Worm (Caenorhabditis elegans) whole organism, young adult: ENCODE results near the gene F01D5.3.
"Not testable (repeated sequence)": the region's sequence is repeated elsewhere in the genome, so short reads cannot be mapped to it uniquely, and the experiment has no call there.

ENCODE experiments used
- B0336.3 ChIP-seq: fragments of 200-800 bp; sonication (Bioruptor generic); IDR thresholded peaks from 2 replicates; pipeline ENCODE4 v1.3.6; 2022; ENCODE audit warnings: missing genetic modification characterization, missing compliant biosample characterization
- C06A6.2 ChIP-seq: fragments of 200-800 bp; sonication (Bioruptor generic); conservative IDR thresholded peaks from 2 replicates; pipeline ENCODE4 v1.3.6; 2022; ENCODE audit warnings: missing genetic modification characterization, missing compliant biosample characterization
- D2030.7 ChIP-seq: fragments of 200-800 bp; sonication (Bioruptor generic); IDR thresholded peaks from 2 replicates; pipeline ENCODE4 v1.3.6; 2022; ENCODE audit warnings: missing genetic modification reagents, missing genetic modification characterization, missing compliant biosample characterization
- F10E7.11 ChIP-seq: sonication (generic microtip); optimal IDR thresholded peaks from 2 replicates; lab custom pipeline; 2017; ENCODE audit warnings: mild to moderate bottlenecking, missing genetic modification characterization, moderate library complexity, missing compliant biosample characterization
- F33H1.4 ChIP-seq: fragments of 200-800 bp; sonication (Bioruptor generic); IDR thresholded peaks from 2 replicates; pipeline ENCODE4 v1.3.6; 2022; ENCODE audit warnings: missing genetic modification reagents, missing genetic modification characterization, missing compliant biosample characterization
- F37B4.10 ChIP-seq: fragments of 200-800 bp; sonication (Bioruptor generic); IDR thresholded peaks from 2 replicates; pipeline ENCODE4 v1.3.6; 2022; ENCODE audit warnings: missing genetic modification characterization, missing compliant biosample characterization
- F52B5.7 ChIP-seq: sonication (generic microtip); optimal IDR thresholded peaks from 2 replicates; lab custom pipeline; 2016; ENCODE audit warnings: mild to moderate bottlenecking, missing genetic modification characterization, missing compliant biosample characterization
- F57C9.4 ChIP-seq: sonication (generic microtip); optimal IDR thresholded peaks from 2 replicates; lab custom pipeline; 2017; ENCODE audit warnings: mild to moderate bottlenecking, missing genetic modification characterization, missing compliant biosample characterization
- K11D2.4 ChIP-seq: fragments of 200-800 bp; sonication (Bioruptor generic); IDR thresholded peaks from 2 replicates; pipeline ENCODE4 v1.3.6; 2022; ENCODE audit warnings: missing genetic modification reagents, missing genetic modification characterization, missing compliant biosample characterization
- Y53F4B.3 ChIP-seq: fragments of 200-800 bp; sonication (Bioruptor generic); IDR thresholded peaks from 2 replicates; pipeline ENCODE4 v1.3.6; 2022; ENCODE audit warnings: missing genetic modification reagents, missing genetic modification characterization, missing compliant biosample characterization
- Y79H2A.3 ChIP-seq: fragments of 200-800 bp; sonication (Bioruptor generic); conservative IDR thresholded peaks from 2 replicates; pipeline ENCODE4 v1.3.6; 2022; ENCODE audit warnings: missing genetic modification reagents, missing genetic modification characterization, missing compliant biosample characterization
- aptf-3 ChIP-seq: fragments of 200-800 bp; sonication (Bioruptor generic); IDR thresholded peaks from 2 replicates; pipeline ENCODE4 v1.3.6; 2022; ENCODE audit warnings: missing genetic modification characterization, missing compliant biosample characterization
- attf-3 ChIP-seq: fragments of 200-800 bp; sonication (Bioruptor generic); conservative IDR thresholded peaks from 2 replicates; pipeline ENCODE4 v1.3.6; 2022; ENCODE audit warnings: missing genetic modification reagents, missing genetic modification characterization, missing compliant biosample characterization
- attf-5 ChIP-seq: fragments of 200-800 bp; sonication (Bioruptor generic); optimal IDR thresholded peaks from 2 replicates; lab custom pipeline; 2018; ENCODE audit warnings: mild to moderate bottlenecking, missing genetic modification characterization, missing compliant biosample characterization
- attf-6 ChIP-seq: fragments of 200-800 bp; sonication (Bioruptor generic); IDR thresholded peaks from 2 replicates; pipeline ENCODE4 v1.3.6; 2022; ENCODE audit warnings: missing genetic modification reagents, missing genetic modification characterization, missing compliant biosample characterization
- bed-2 ChIP-seq: fragments of 200-800 bp; sonication (Bioruptor generic); IDR thresholded peaks from 2 replicates; pipeline ENCODE4 v1.3.6; 2022; ENCODE audit warnings: missing genetic modification reagents, missing genetic modification characterization, missing compliant biosample characterization
- cebp-1 ChIP-seq, 2 experiments: fragments of 200-800 bp in 1 of 2; sonication (Bioruptor generic) in 1 of 2; sonication (generic microtip) in 1 of 2; IDR thresholded peaks in 1 of 2; optimal IDR thresholded peaks in 1 of 2; 2 replicates each; pipeline versions ENCODE4 v1.3.6 to Lab custom; 2017 to 2022; ENCODE audit warnings: missing compliant biosample characterization in 2 of 2, missing genetic modification characterization in 2 of 2, mild to moderate bottlenecking in 1 of 2, missing genetic modification reagents in 1 of 2, moderate library complexity in 1 of 2
- cebp-2 ChIP-seq: fragments of 200-800 bp; sonication (Bioruptor generic); IDR thresholded peaks from 2 replicates; pipeline ENCODE4 v1.3.6; 2022; ENCODE audit warnings: missing genetic modification characterization, missing compliant biosample characterization
- ceh-100 ChIP-seq: fragments of 200-800 bp; sonication (Bioruptor generic); IDR thresholded peaks from 2 replicates; pipeline ENCODE4 v1.3.6; 2022; ENCODE audit warnings: missing genetic modification reagents, missing genetic modification characterization, missing compliant biosample characterization
- ceh-58 ChIP-seq: fragments of 200-800 bp; sonication (Bioruptor generic); IDR thresholded peaks from 2 replicates; pipeline ENCODE4 v1.3.6; 2022; ENCODE audit warnings: missing genetic modification characterization, missing compliant biosample characterization
- chd-7 ChIP-seq: sonication (generic microtip); optimal IDR thresholded peaks from 2 replicates; lab custom pipeline; 2016; ENCODE audit warnings: mild to moderate bottlenecking, missing genetic modification characterization, moderate library complexity, missing compliant biosample characterization
- egl-18 ChIP-seq: fragments of 200-800 bp; sonication (Bioruptor generic); IDR thresholded peaks from 2 replicates; pipeline ENCODE4 v1.3.6; 2022; ENCODE audit warnings: missing genetic modification reagents, missing genetic modification characterization, missing compliant biosample characterization
- egl-44 ChIP-seq: fragments of 200-800 bp; sonication (Bioruptor generic); IDR thresholded peaks from 2 replicates; pipeline ENCODE4 v1.3.6; 2022; ENCODE audit warnings: missing genetic modification reagents, missing genetic modification characterization, missing compliant biosample characterization
- egrh-3 ChIP-seq: fragments of 200-800 bp; sonication (Bioruptor generic); IDR thresholded peaks from 2 replicates; pipeline ENCODE4 v1.3.6; 2022; ENCODE audit warnings: missing genetic modification reagents, missing genetic modification characterization, missing compliant biosample characterization
- ekl-4 ChIP-seq: fragments of 200-800 bp; sonication (Bioruptor generic); IDR thresholded peaks from 2 replicates; pipeline ENCODE4 v1.3.6; 2022; ENCODE audit warnings: missing genetic modification reagents, missing genetic modification characterization, missing compliant biosample characterization
- hsf-1 ChIP-seq: fragments of 200-800 bp; sonication (Bioruptor generic); IDR thresholded peaks from 2 replicates; pipeline ENCODE4 v1.3.6; 2022; ENCODE audit warnings: missing genetic modification reagents, missing genetic modification characterization, missing compliant biosample characterization
- lag-1 ChIP-seq: fragments of 200-800 bp; sonication (Bioruptor generic); IDR thresholded peaks from 2 replicates; pipeline ENCODE4 v1.3.6; 2022; ENCODE audit warnings: missing genetic modification reagents, missing genetic modification characterization, missing compliant biosample characterization
- let-526 ChIP-seq: fragments of 200-800 bp; sonication (Bioruptor generic); IDR thresholded peaks from 2 replicates; pipeline ENCODE4 v1.3.6; 2022; ENCODE audit warnings: missing genetic modification reagents, missing genetic modification characterization, missing compliant biosample characterization
- lin-26 ChIP-seq: fragments of 200-800 bp; sonication (Bioruptor generic); IDR thresholded peaks from 2 replicates; pipeline ENCODE4 v1.3.6; 2022; ENCODE audit warnings: missing genetic modification reagents, missing genetic modification characterization, missing compliant biosample characterization
- lir-1 ChIP-seq: fragments of 200-800 bp; sonication (Bioruptor generic); conservative IDR thresholded peaks from 2 replicates; pipeline ENCODE4 v1.3.6; 2022; ENCODE audit warnings: missing genetic modification reagents, missing genetic modification characterization, missing compliant biosample characterization
- mcd-1 ChIP-seq: fragments of 200-800 bp; sonication (Bioruptor generic); IDR thresholded peaks from 2 replicates; pipeline ENCODE4 v1.3.6; 2022; ENCODE audit warnings: missing genetic modification reagents, missing genetic modification characterization, missing compliant biosample characterization
- mxl-1 ChIP-seq: sonication (generic microtip); optimal IDR thresholded peaks from 2 replicates; lab custom pipeline; 2016; ENCODE audit warnings: missing genetic modification characterization, missing compliant biosample characterization
- nfyb-1 ChIP-seq: fragments of 200-800 bp; sonication (Bioruptor generic); IDR thresholded peaks from 2 replicates; pipeline ENCODE4 v1.3.6; 2022; ENCODE audit warnings: missing genetic modification reagents, missing genetic modification characterization, missing compliant biosample characterization
- nhr-120 ChIP-seq: fragments of 200-800 bp; sonication (Bioruptor generic); IDR thresholded peaks from 2 replicates; pipeline ENCODE4 v1.3.6; 2022; ENCODE audit warnings: missing genetic modification characterization, missing compliant biosample characterization
- rec-8 ChIP-seq, 2 experiments: sonication (generic microtip); optimal IDR thresholded peaks; 2 replicates each; lab custom pipeline; 2016; ENCODE audit warnings: mild to moderate bottlenecking in 2 of 2, missing genetic modification characterization in 2 of 2, missing genetic modification reagents in 2 of 2, missing genotype in 2 of 2, missing biosample characterization in 1 of 2, missing compliant biosample characterization in 1 of 2, moderate library complexity in 1 of 2
- rpc-1 ChIP-seq, 2 experiments: fragments of 150-350 bp in 1 of 2; sonication (generic microtip) in 1 of 2; optimal IDR thresholded peaks; 2 replicates each; lab custom pipeline; 2014 to 2018; ENCODE audit warnings: missing biosample characterization in 1 of 2, missing genetic modification characterization in 1 of 2, missing genetic modification reagents in 1 of 2, missing genotype in 1 of 2
- sea-2 ChIP-seq: fragments of 200-800 bp; sonication (Bioruptor generic); IDR thresholded peaks from 2 replicates; pipeline ENCODE4 v1.3.6; 2022; ENCODE audit warnings: missing genetic modification characterization, missing compliant biosample characterization
- sptf-2 ChIP-seq: fragments of 200-800 bp; sonication (Bioruptor generic); optimal IDR thresholded peaks from 2 replicates; lab custom pipeline; 2018; ENCODE audit warnings: mild to moderate bottlenecking, missing genetic modification characterization, missing compliant biosample characterization
- zfh-2 ChIP-seq: fragments of 200-800 bp; sonication (Bioruptor generic); conservative IDR thresholded peaks from 2 replicates; pipeline ENCODE4 v1.3.6; 2022; ENCODE audit warnings: missing genetic modification reagents, missing genetic modification characterization, missing compliant biosample characterization
- zim-3 ChIP-seq: sonication (generic microtip); optimal IDR thresholded peaks from 2 replicates; lab custom pipeline; 2017; ENCODE audit warnings: mild to moderate bottlenecking, missing genetic modification characterization, moderate library complexity, missing compliant biosample characterization
- ztf-25 ChIP-seq: fragments of 200-800 bp; sonication (Bioruptor generic); IDR thresholded peaks from 2 replicates; pipeline ENCODE4 v1.3.6; 2022; ENCODE audit warnings: missing genetic modification reagents, missing genetic modification characterization, missing compliant biosample characterization
- ztf-6 ChIP-seq: fragments of 200-800 bp; sonication (Bioruptor generic); IDR thresholded peaks from 2 replicates; pipeline ENCODE4 v1.3.6; 2022; ENCODE audit warnings: missing genetic modification reagents, missing genetic modification characterization, missing compliant biosample characterization

F01D5.3 gene

DNA sequence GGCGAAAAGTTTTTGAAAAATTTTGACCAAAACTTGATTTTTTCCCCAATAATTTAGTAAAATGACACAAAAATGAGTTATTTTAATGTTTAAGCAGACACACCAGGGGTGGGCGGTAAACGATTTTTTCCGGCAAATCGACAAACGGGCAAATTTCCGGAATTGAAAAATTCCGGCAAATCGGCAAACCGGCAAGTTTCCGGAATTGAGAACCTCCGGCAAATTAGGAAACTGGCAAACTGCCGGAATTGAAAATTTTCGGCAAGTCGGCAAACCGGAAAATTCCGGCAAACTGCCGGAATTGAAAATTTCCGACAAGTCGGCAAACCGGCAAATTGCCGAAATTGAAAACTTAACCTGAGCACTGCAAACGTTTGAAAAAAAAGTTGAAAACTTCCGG is 32.8 kb upstream of the F01D5.3 start:
- TF ChIP-seq zfh-2 (GFP tag; lab: Robert Waterston, UW), result no peak; the same call in 1 of the 2 replicates
- peak; percentile 72; the same call in 1 of the 2 replicates for TF ChIP-seq nfyb-1 (GFP tag; lab: Robert Waterston, UW)
- TF ChIP-seq C06A6.2 (GFP tag; lab: Robert Waterston, UW), result peak; percentile 32; the same call in 1 of the 2 replicates
- no peak for TF ChIP-seq cebp-1 (GFP tag; IDR thresholded peaks at IDR 0.05; lab: Robert Waterston, UW)
- TF ChIP-seq cebp-1 (tag; optimal IDR thresholded peaks at IDR 0.05; lab: Kevin White, UChicago), result peak; percentile 47
- peak; percentile 14 for TF ChIP-seq mxl-1
- 0 out of 2 replicates have a peak, but pooled peaks have one; percentile 56 for TF ChIP-seq B0336.3 (GFP tag; lab: Robert Waterston, UW)
- peak; percentile 40 for TF ChIP-seq zim-3 (tag; lab: Kevin White, UChicago)
- no peak for TF ChIP-seq rpc-1 (optimal IDR thresholded peaks at IDR 0.05; lab: Kevin White, UChicago)
- TF ChIP-seq rpc-1 (tag; optimal IDR thresholded peaks at IDR 0.05; lab: Kevin White, UChicago), result no peak
- no peak for TF ChIP-seq F57C9.4 (tag; lab: Kevin White, UChicago)
- peak; percentile 66 for TF ChIP-seq K11D2.4 (GFP tag; lab: Robert Waterston, UW)
- peak; percentile 46; the same call in 1 of the 2 replicates for TF ChIP-seq ceh-100 (GFP tag; lab: Robert Waterston, UW)
- TF ChIP-seq mcd-1 (GFP tag; lab: Robert Waterston, UW), result peak; percentile 32; the same call in 1 of the 2 replicates
- peak; percentile 3 for TF ChIP-seq chd-7 (tag; lab: Kevin White, UChicago)
- TF ChIP-seq aptf-3 (GFP tag; lab: Robert Waterston, UW), result peak; percentile 49; the same call in 1 of the 2 replicates
- TF ChIP-seq, all 124 proteins: peak for 11

DNA sequence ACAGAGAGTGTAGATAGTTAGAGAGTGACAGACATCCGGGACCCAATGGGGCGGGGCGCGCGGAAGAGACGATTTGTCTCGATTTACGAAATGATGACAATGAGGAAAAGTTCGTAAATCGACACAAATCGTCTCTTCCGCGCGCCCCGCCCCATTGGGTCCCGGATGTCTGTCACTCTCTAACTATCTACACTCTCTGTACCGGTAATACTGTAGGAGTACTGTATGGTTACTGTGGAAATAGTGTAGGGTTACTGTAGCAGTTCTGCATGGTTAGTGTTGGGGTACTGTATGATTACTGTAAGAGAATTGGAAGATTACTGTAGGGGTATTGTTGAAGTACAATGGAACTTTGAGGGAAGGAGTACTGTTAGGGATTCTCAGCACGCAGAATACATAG is 21.3 kb upstream of the F01D5.3 start, which contains the start of gene F01D5.10:
Gene F01D5.10, minus strand, starts transcription at position 101 of the 400 bp plus-strand sequence.
- TF ChIP-seq Y53F4B.3 (GFP tag; lab: Robert Waterston, UW); lir-1 (GFP tag; lab: Robert Waterston, UW); rec-8 (tag; optimal IDR thresholded peaks at IDR 0.05; lab: Kevin White, UChicago): not testable (repeated sequence)

DNA sequence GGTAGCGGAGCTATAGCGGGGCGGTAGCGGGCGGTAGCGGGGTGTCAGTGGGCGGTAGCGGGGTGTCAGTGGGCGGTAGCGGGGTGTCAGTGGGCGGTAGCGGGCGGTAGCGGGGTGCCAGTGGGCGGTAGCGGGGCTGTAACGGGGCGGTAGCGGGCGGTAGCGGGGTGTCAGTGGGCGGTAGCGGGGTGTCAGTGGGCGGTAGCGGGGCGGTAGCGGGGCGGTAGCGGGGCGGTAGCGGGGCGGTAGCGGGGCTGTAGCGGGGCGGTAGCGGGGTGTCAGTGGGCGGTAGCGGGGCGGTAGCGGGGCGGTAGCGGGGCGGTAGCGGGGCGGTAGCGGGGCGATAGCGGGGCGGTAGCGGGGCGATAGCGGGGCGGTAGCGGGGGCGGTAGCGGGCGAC is 19.7 kb upstream of the F01D5.3 start:
- peak; percentile 18 for TF ChIP-seq F52B5.7 (tag; lab: Kevin White, UChicago)
- peak; percentile 61 for TF ChIP-seq mcd-1 (GFP tag; lab: Robert Waterston, UW)
- TF ChIP-seq hsf-1 (GFP tag; lab: Robert Waterston, UW), result peak; percentile 60; the same call in 1 of the 2 replicates
- TF ChIP-seq bed-2 (GFP tag; lab: Robert Waterston, UW), result 0 out of 2 replicates have a peak, but pooled peaks have one; percentile 27
- peak; percentile 40 for TF ChIP-seq sptf-2
- TF ChIP-seq sea-2 (GFP tag; lab: Robert Waterston, UW), result peak; percentile 68; the same call in 1 of the 2 replicates
- TF ChIP-seq egrh-3 (GFP tag; lab: Robert Waterston, UW), result peak; percentile 100
- TF ChIP-seq F37B4.10 (GFP tag; lab: Robert Waterston, UW), result 0 out of 2 replicates have a peak, but pooled peaks have one; percentile 83
- TF ChIP-seq egl-44 (GFP tag; lab: Robert Waterston, UW), result peak; percentile 45; the same call in 1 of the 2 replicates
- peak; percentile 96 for TF ChIP-seq zfh-2 (GFP tag; lab: Robert Waterston, UW)
- 0 out of 2 replicates have a peak, but pooled peaks have one; percentile 75 for TF ChIP-seq lin-26
- TF ChIP-seq nfyb-1 (GFP tag; lab: Robert Waterston, UW), result 0 out of 2 replicates have a peak, but pooled peaks have one; percentile 27
- peak; percentile 67 for TF ChIP-seq attf-3 (GFP tag; lab: Robert Waterston, UW)
- TF ChIP-seq ztf-6 (GFP tag; lab: Robert Waterston, UW), result peak; percentile 12; the same call in 1 of the 2 replicates
- TF ChIP-seq K11D2.4 (GFP tag; lab: Robert Waterston, UW), result 0 out of 2 replicates have a peak, but pooled peaks have one; percentile 19
- TF ChIP-seq F10E7.11, result peak; percentile 2
- TF ChIP-seq lag-1 (GFP tag; lab: Robert Waterston, UW), result 0 out of 2 replicates have a peak, but pooled peaks have one; percentile 43
- TF ChIP-seq ceh-58 (GFP tag; lab: Robert Waterston, UW), result peak; percentile 92; the same call in 1 of the 2 replicates
- peak; percentile 81 for TF ChIP-seq ztf-25 (GFP tag; lab: Robert Waterston, UW)
- 0 out of 2 replicates have a peak, but pooled peaks have one; percentile 9 for TF ChIP-seq F33H1.4
- peak; percentile 72; the same call in 1 of the 2 replicates for TF ChIP-seq let-526
- peak; percentile 56 for TF ChIP-seq ekl-4 (GFP tag; lab: Robert Waterston, UW)
- 0 out of 2 replicates have a peak, but pooled peaks have one; percentile 9 for TF ChIP-seq nhr-120 (GFP tag; lab: Robert Waterston, UW)
- TF ChIP-seq cebp-2 (GFP tag; lab: Robert Waterston, UW), result peak; percentile 88; the same call in 1 of the 2 replicates
- TF ChIP-seq D2030.7 (GFP tag; lab: Robert Waterston, UW), result peak; percentile 40; the same call in 1 of the 2 replicates
- 0 out of 2 replicates have a peak, but pooled peaks have one; percentile 30 for TF ChIP-seq attf-6 (GFP tag; lab: Robert Waterston, UW)
- 0 out of 2 replicates have a peak, but pooled peaks have one; percentile 61 for TF ChIP-seq egl-18
- TF ChIP-seq attf-5 (GFP tag; lab: Kevin White, UChicago), result peak; percentile 14
- 0 out of 2 replicates have a peak, but pooled peaks have one; percentile 15 for TF ChIP-seq Y79H2A.3 (GFP tag; lab: Robert Waterston, UW)
